Worm (Caenorhabditis elegans): ENCODE results near the gene ptr-8.

- TF ChIP-seq blmp-1 (tag; optimal IDR thresholded peaks at IDR 0.05; ENCODE audit: insufficient read depth) (no peak), ama-1 (optimal IDR thresholded peaks at IDR 0.05) (no peak), mdl-1 (tag; optimal IDR thresholded peaks at IDR 0.05) (no peak), unc-62 (GFP tag; optimal IDR thresholded peaks at IDR 0.05) (no peak), nhr-237 (tag; optimal IDR thresholded peaks at IDR 0.05) (no peak), unc-55 (GFP tag; optimal IDR thresholded peaks at IDR 0.05) (no peak), C34F6.9 (tag; optimal IDR thresholded peaks at IDR 0.05) (no peak), gmeb-1 (tag; optimal IDR thresholded peaks at IDR 0.05) (no peak), ceh-82 (tag; optimal IDR thresholded peaks at IDR 0.05) (no peak), unc-39 (tag; optimal IDR thresholded peaks at IDR 0.05) (no peak)
Observed at ce11 chrII:10852880-10853279, 36.2 kb upstream of the ptr-8 start.

All from whole organism, L2 larva.